Fruit fly (Drosophila melanogaster) Kc167 (cell line): ENCODE data around the gene CG32413.

Experiments used
- Sin3A ChIP-seq: fragments of >200 bp; optimal IDR thresholded peaks from 2 replicates; lab custom pipeline; 2018; ENCODE audit warnings: missing external identifiers
- h ChIP-seq: fragments of >200 bp; optimal IDR thresholded peaks from 3 replicates; lab custom pipeline; 2018; ENCODE audit warnings: missing external identifiers
- psq ChIP-seq: fragments of >200 bp; optimal IDR thresholded peaks from 2 replicates; lab custom pipeline; 2017; ENCODE audit warnings: missing external identifiers

DNA sequence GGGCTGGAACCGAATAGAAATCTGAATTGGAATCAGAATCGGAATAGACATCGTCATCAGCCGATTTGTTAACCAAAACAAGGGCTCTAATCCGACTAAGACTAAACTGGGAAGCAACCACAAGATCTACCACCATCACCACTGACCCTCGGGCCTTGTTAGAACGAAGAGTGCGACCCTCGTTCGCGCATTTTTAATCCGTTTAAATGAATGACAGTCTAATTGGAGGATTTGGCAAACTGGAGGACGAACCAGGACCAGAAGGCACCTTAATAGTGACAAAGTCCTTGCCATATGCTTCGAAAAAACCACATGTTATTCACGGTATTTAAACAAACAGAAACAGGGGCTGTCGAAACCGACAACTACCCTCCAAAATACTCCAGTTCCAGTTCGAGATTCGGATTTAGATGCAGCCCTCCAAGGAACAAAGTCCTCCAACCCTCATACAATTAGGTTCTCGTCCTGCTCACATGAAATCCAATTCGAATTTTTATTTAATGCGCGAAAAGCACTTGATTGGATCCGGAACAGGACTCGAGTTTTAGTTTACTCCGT is 25.0 kb downstream of the CG32413 start:
- TF ChIP-seq psq (lab: Kevin White, UChicago) (no peak), Sin3A (lab: Kevin White, UChicago) (no peak), h (lab: Kevin White, UChicago) (no peak)
